Fruit fly (Drosophila melanogaster) whole organism, embryonic: ENCODE data around the gene OS9.

Experiments used
- Antp ChIP-seq: fragments of 200-800 bp; sonication (Bioruptor generic); optimal IDR thresholded peaks from 3 replicates; lab custom pipeline; 2016; ENCODE audit warnings: missing biosample characterization, missing genetic modification characterization
- Awh ChIP-seq: fragments of 200-800 bp; sonication (Bioruptor generic); IDR thresholded peaks from 2 replicates; pipeline ENCODE4, ENCODE4 v1.3.6; 2022; ENCODE audit warnings: missing biosample characterization, missing genetic modification characterization
- CG12236 ChIP-seq: fragments of 200-800 bp; sonication (Bioruptor generic); optimal IDR thresholded peaks from 2 replicates; lab custom pipeline; 2016; ENCODE audit warnings: missing biosample characterization, missing genetic modification characterization
- CG12942 ChIP-seq: fragments of 200-800 bp; sonication (Bioruptor generic); optimal IDR thresholded peaks from 3 replicates; lab custom pipeline; 2016; ENCODE audit warnings: missing biosample characterization, missing genetic modification characterization
- CG17328 ChIP-seq: fragments of 200-800 bp; sonication (Bioruptor generic); IDR thresholded peaks from 2 replicates; pipeline ENCODE4 v1.3.6; 2022; ENCODE audit warnings: missing biosample characterization, missing genetic modification characterization
- CG17385 ChIP-seq: fragments of 200-800 bp; sonication (Bioruptor generic); optimal IDR thresholded peaks from 3 replicates; lab custom pipeline; 2018; ENCODE audit warnings: missing biosample characterization, mild to moderate bottlenecking, missing genetic modification characterization
- CG17912 ChIP-seq: fragments of 200-800 bp; sonication (Bioruptor generic); optimal IDR thresholded peaks from 2 replicates; lab custom pipeline; 2018; ENCODE audit warnings: missing biosample characterization, mild to moderate bottlenecking, missing genetic modification characterization
- CG18476 ChIP-seq: fragments of 200-800 bp; sonication (Bioruptor generic); optimal IDR thresholded peaks from 2 replicates; lab custom pipeline; 2016; ENCODE audit warnings: missing biosample characterization, mild to moderate bottlenecking, missing genetic modification characterization
- CG32767 ChIP-seq: fragments of 200-800 bp; sonication (Bioruptor generic); IDR thresholded peaks from 2 replicates; pipeline ENCODE4 v1.3.6; 2022; ENCODE audit warnings: missing biosample characterization, missing genetic modification characterization
- CG33557 ChIP-seq: fragments of 200-800 bp; sonication (Bioruptor generic); optimal IDR thresholded peaks from 2 replicates; lab custom pipeline; 2019; ENCODE audit warnings: missing biosample characterization, mild to moderate bottlenecking, missing genetic modification characterization, moderate library complexity
- CG3407 ChIP-seq: fragments of 200-800 bp; sonication (Bioruptor generic); optimal IDR thresholded peaks from 2 replicates; lab custom pipeline; 2018; ENCODE audit warnings: missing biosample characterization, mild to moderate bottlenecking, missing genetic modification characterization
- CG3838 ChIP-seq: fragments of 200-800 bp; sonication (Bioruptor generic); optimal IDR thresholded peaks from 3 replicates; lab custom pipeline; 2016; ENCODE audit warnings: missing biosample characterization, missing genetic modification characterization
- CG6254 ChIP-seq: fragments of 200-800 bp; sonication (Bioruptor generic); optimal IDR thresholded peaks from 3 replicates; lab custom pipeline; 2017; ENCODE audit warnings: mild to moderate bottlenecking, missing biosample characterization, missing genetic modification reagents, missing genetic modification characterization
- CG6683 ChIP-seq: fragments of 200-800 bp; sonication (Bioruptor generic); optimal IDR thresholded peaks from 2 replicates; lab custom pipeline; 2017; ENCODE audit warnings: missing biosample characterization, mild to moderate bottlenecking, missing genetic modification characterization, missing genetic modification reagents
- CG6791 ChIP-seq: fragments of 200-800 bp; sonication (Bioruptor generic); IDR thresholded peaks from 3 replicates; pipeline ENCODE4 v1.3.6; 2022; ENCODE audit warnings: missing biosample characterization, missing genetic modification characterization; ENCODE audit not compliant: partially characterized antibody
- CG7745 ChIP-seq: fragments of 200-800 bp; sonication (Bioruptor generic); optimal IDR thresholded peaks from 2 replicates; lab custom pipeline; 2018; ENCODE audit warnings: missing biosample characterization, mild to moderate bottlenecking, missing genetic modification characterization, moderate library complexity
- CG8924 ChIP-seq: fragments of 200-800 bp; optimal IDR thresholded peaks from 3 replicates; lab custom pipeline; 2019; ENCODE audit warnings: missing biosample characterization, mild to moderate bottlenecking, missing genetic modification characterization, moderate library complexity
- CG9876 ChIP-seq: fragments of 200-800 bp; sonication (Bioruptor generic); optimal IDR thresholded peaks from 2 replicates; lab custom pipeline; 2016; ENCODE audit warnings: missing biosample characterization, missing genetic modification characterization
- Camta ChIP-seq: fragments of 200-800 bp; sonication (Bioruptor generic); optimal IDR thresholded peaks from 2 replicates; lab custom pipeline; 2016; ENCODE audit warnings: missing biosample characterization, missing genetic modification characterization
- D19A ChIP-seq: fragments of 200-800 bp; optimal IDR thresholded peaks from 3 replicates; lab custom pipeline; 2019; ENCODE audit warnings: missing biosample characterization, mild to moderate bottlenecking, missing genetic modification characterization, moderate library complexity
- Doc3 ChIP-seq: fragments of 200-800 bp; sonication (Bioruptor generic); IDR thresholded peaks from 3 replicates; pipeline ENCODE4 v1.3.6; 2022; ENCODE audit warnings: missing biosample characterization, missing genetic modification characterization; ENCODE audit not compliant: partially characterized antibody
- Gsc ChIP-seq: fragments of 200-800 bp; sonication (Bioruptor generic); IDR thresholded peaks from 2 replicates; pipeline ENCODE4 v1.3.6; 2022; ENCODE audit warnings: missing biosample characterization, missing genetic modification characterization
- Gug ChIP-seq: fragments of 200-800 bp; sonication (Bioruptor generic); IDR thresholded peaks from 4 replicates; pipeline ENCODE4 v1.3.6; 2022; ENCODE audit warnings: missing biosample characterization, missing genetic modification characterization
- HHEX ChIP-seq: fragments of 200-800 bp; sonication (Bioruptor generic); optimal IDR thresholded peaks from 3 replicates; lab custom pipeline; 2017; ENCODE audit warnings: missing biosample characterization, mild to moderate bottlenecking, missing genetic modification characterization, missing genetic modification reagents
- Hey ChIP-seq: fragments of 200-800 bp; sonication (Bioruptor generic); optimal IDR thresholded peaks from 3 replicates; lab custom pipeline; 2018; ENCODE audit warnings: missing biosample characterization, mild to moderate bottlenecking, missing genetic modification characterization
- Hmx ChIP-seq: fragments of 200-800 bp; sonication (Bioruptor generic); optimal IDR thresholded peaks from 2 replicates; lab custom pipeline; 2016; ENCODE audit warnings: missing biosample characterization, missing genetic modification characterization
- MTF-1 ChIP-seq: fragments of 200-800 bp; sonication (Bioruptor generic); optimal IDR thresholded peaks from 2 replicates; lab custom pipeline; 2018; ENCODE audit warnings: missing biosample characterization, mild to moderate bottlenecking, missing genetic modification characterization, borderline replicate concordance
- Optix ChIP-seq: fragments of 200-800 bp; sonication (Bioruptor generic); IDR thresholded peaks from 3 replicates; pipeline ENCODE4 v1.3.6; 2022; ENCODE audit warnings: missing biosample characterization, missing genetic modification characterization
- Rfx ChIP-seq: fragments of 200-800 bp; sonication (Bioruptor generic); IDR thresholded peaks from 2 replicates; pipeline ENCODE4 v1.3.6; 2022; ENCODE audit warnings: missing biosample characterization, missing genetic modification characterization
- Side ChIP-seq: fragments of 200-800 bp; sonication (Bioruptor generic); optimal IDR thresholded peaks from 2 replicates; lab custom pipeline; 2016; ENCODE audit warnings: missing biosample characterization, missing genetic modification characterization
- Xrp1 ChIP-seq: fragments of 200-800 bp; sonication (Bioruptor generic); IDR thresholded peaks from 2 replicates; pipeline ENCODE4 v1.3.6; 2022; ENCODE audit warnings: missing biosample characterization, missing genetic modification characterization
- chinmo ChIP-seq: fragments of 200-800 bp; sonication (Bioruptor generic); IDR thresholded peaks from 4 replicates; pipeline ENCODE4 v1.3.6; 2022; ENCODE audit warnings: missing biosample characterization, missing genetic modification characterization; ENCODE audit not compliant: partially characterized antibody
- dan ChIP-seq: fragments of 200-800 bp; sonication (Bioruptor generic); IDR thresholded peaks from 2 replicates; pipeline ENCODE4 v1.3.6; 2022; ENCODE audit warnings: missing biosample characterization, missing genetic modification characterization
- dm ChIP-seq: fragments of 200-800 bp; sonication (Bioruptor generic); optimal IDR thresholded peaks from 3 replicates; lab custom pipeline; 2016; ENCODE audit warnings: missing biosample characterization, missing genetic modification characterization
- dpn ChIP-seq, 2 experiments: fragments of 200-800 bp; sonication (Bioruptor generic); optimal IDR thresholded peaks; 3 replicates each; lab custom pipeline; 2016; ENCODE audit warnings: missing biosample characterization in 2 of 2, missing genetic modification characterization in 2 of 2
- ems ChIP-seq: fragments of 200-800 bp; sonication (Bioruptor generic); optimal IDR thresholded peaks from 3 replicates; lab custom pipeline; 2016; ENCODE audit warnings: missing biosample characterization, missing genetic modification characterization
- gem ChIP-seq: fragments of 200-800 bp; sonication (Bioruptor generic); optimal IDR thresholded peaks from 2 replicates; lab custom pipeline; 2019; ENCODE audit warnings: missing biosample characterization, mild to moderate bottlenecking, missing genetic modification characterization, moderate library complexity
- lbe ChIP-seq: fragments of 200-800 bp; sonication (Bioruptor generic); optimal IDR thresholded peaks from 2 replicates; lab custom pipeline; 2016; ENCODE audit warnings: missing biosample characterization, mild to moderate bottlenecking, missing genetic modification characterization
- lilli ChIP-seq: fragments of 200-800 bp; sonication (Bioruptor generic); optimal IDR thresholded peaks from 3 replicates; lab custom pipeline; 2016; ENCODE audit warnings: missing biosample characterization, missing genetic modification characterization
- nau ChIP-seq: fragments of 200-800 bp; sonication (Bioruptor generic); optimal IDR thresholded peaks from 3 replicates; lab custom pipeline; 2017; ENCODE audit warnings: missing biosample characterization, mild to moderate bottlenecking, missing genetic modification characterization, missing genetic modification reagents
- nerfin-2 ChIP-seq: fragments of 200-800 bp; sonication (Bioruptor generic); IDR thresholded peaks from 2 replicates; pipeline ENCODE4 v1.3.6; 2022; ENCODE audit warnings: missing biosample characterization, missing genetic modification characterization; ENCODE audit not compliant: partially characterized antibody
- oc ChIP-seq: fragments of 200-800 bp; sonication (Bioruptor generic); optimal IDR thresholded peaks from 2 replicates; lab custom pipeline; 2018; ENCODE audit warnings: missing biosample characterization, mild to moderate bottlenecking, missing genetic modification characterization, moderate library complexity
- peb ChIP-seq: fragments of 200-800 bp; sonication (Bioruptor generic); IDR thresholded peaks from 2 replicates; pipeline ENCODE4 v1.3.6; 2022; ENCODE audit warnings: missing biosample characterization, missing genetic modification characterization
- ranshi ChIP-seq: fragments of 200-800 bp; sonication (Bioruptor generic); IDR thresholded peaks from 2 replicates; pipeline ENCODE4 v1.3.6; 2022; ENCODE audit warnings: missing biosample characterization, missing genetic modification characterization
- rib ChIP-seq: fragments of 200-800 bp; sonication (Bioruptor generic); IDR thresholded peaks from 2 replicates; pipeline ENCODE4 v1.3.6; 2022; ENCODE audit warnings: missing biosample characterization, missing genetic modification characterization
- sc ChIP-seq, 3 experiments: fragments of >200 bp in 2 of 3; fragments of 200-800 bp in 1 of 3; sonication (Bioruptor generic) in 1 of 3; optimal IDR thresholded peaks; 2 replicates in 2 of 3; 3 replicates in 1 of 3; lab custom pipeline; 2017; ENCODE audit warnings: mild to moderate bottlenecking in 1 of 3, missing biosample characterization in 1 of 3, missing genetic modification characterization in 1 of 3, missing genetic modification reagents in 1 of 3
- sima ChIP-seq: fragments of 200-800 bp; sonication (Bioruptor generic); optimal IDR thresholded peaks from 2 replicates; lab custom pipeline; 2016; ENCODE audit warnings: missing biosample characterization, missing genetic modification characterization
- slbo ChIP-seq: fragments of 200-800 bp; sonication (Bioruptor generic); IDR thresholded peaks from 2 replicates; pipeline ENCODE4 v1.3.6; 2022; ENCODE audit warnings: missing biosample characterization, missing genetic modification characterization
- sna ChIP-seq: fragments of 200-800 bp; sonication (Bioruptor generic); IDR thresholded peaks from 2 replicates; pipeline ENCODE4 v1.3.6; 2022; ENCODE audit warnings: missing biosample characterization, missing genetic modification characterization; ENCODE audit not compliant: partially characterized antibody
- twi ChIP-seq: fragments of 200-800 bp; optimal IDR thresholded peaks from 2 replicates; lab custom pipeline; 2019; ENCODE audit warnings: missing biosample characterization, mild to moderate bottlenecking, missing genetic modification characterization, moderate library complexity
- usp ChIP-seq: fragments of >200 bp; optimal IDR thresholded peaks from 2 replicates; lab custom pipeline; 2017; ENCODE audit warnings: missing biosample characterization, missing genetic modification characterization

The OS9 gene

DNA sequence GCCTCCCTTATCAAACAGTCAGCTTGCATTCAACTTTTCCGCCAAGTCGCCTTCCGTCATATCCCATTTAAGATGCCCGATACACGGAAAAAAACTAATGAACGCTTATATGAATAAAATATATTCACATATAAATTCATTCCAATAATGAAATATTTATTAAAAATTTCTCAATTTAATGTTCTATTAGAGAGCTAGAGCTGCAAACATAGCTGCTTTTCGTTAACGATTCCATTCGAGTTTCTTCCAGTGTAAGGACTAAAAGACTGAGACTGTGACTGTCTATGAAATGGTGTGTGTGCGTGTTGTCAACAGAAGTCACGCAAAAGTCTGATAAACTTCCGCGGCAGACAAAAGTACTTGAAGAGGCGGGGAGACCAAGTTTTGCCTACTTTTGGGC lies 36.2 kb downstream of the OS9 start (continued):
- TF ChIP-seq CG7745 (tag; lab: Kevin White, UChicago) (no peak), ems (GFP tag; lab: Kevin White, UChicago) (no peak), CG6791 (no peak), dpn (GFP tag; optimal IDR thresholded peaks at IDR 0.05; lab: Kevin White, UChicago) (peak in 1 of 2 experiments; percentile 34), slbo (GFP tag; lab: Robert Waterston, UW) (peak; percentile 53), Optix (GFP tag; lab: Robert Waterston, UW) (no peak), Side (GFP tag; lab: Kevin White, UChicago) (no peak), Gug (GFP tag; lab: Robert Waterston, UW) (peak; percentile 22; the same call in 1 of the 4 replicates), HHEX (GFP tag; lab: Kevin White, UChicago) (peak; percentile 52), CG12942 (GFP tag; lab: Kevin White, UChicago) (peak; percentile 4), Camta (GFP tag; lab: Kevin White, UChicago) (no peak), CG3838 (GFP tag; lab: Kevin White, UChicago) (no peak), CG18476 (no peak), dan (no peak), Antp (GFP tag; lab: Kevin White, UChicago) (no peak), CG17912 (GFP tag; lab: Kevin White, UChicago) (no peak), peb (no peak), CG33557 (no peak), nerfin-2 (GFP tag; lab: Robert Waterston, UW) (no peak), D19A (peak; percentile 23), CG12236 (GFP tag; lab: Kevin White, UChicago) (no peak), Doc3 (GFP tag; lab: Robert Waterston, UW) (no peak), gem (tag; lab: Kevin White, UChicago) (peak; percentile 72), lilli (GFP tag; lab: Kevin White, UChicago) (peak; percentile 16), ranshi (GFP tag; lab: Robert Waterston, UW) (peak; percentile 34; the same call in 1 of the 2 replicates), CG6254 (GFP tag; lab: Kevin White, UChicago) (no peak), Xrp1 (GFP tag; lab: Robert Waterston, UW) (peak; percentile 48; the same call in 1 of the 2 replicates), rib (GFP tag; lab: Robert Waterston, UW) (no peak), usp (GFP tag; lab: Kevin White, UChicago) (no peak), chinmo (GFP tag; lab: Robert Waterston, UW) (no peak), CG3407 (GFP tag; lab: Kevin White, UChicago) (no peak), Hmx (GFP tag; lab: Kevin White, UChicago) (no peak), Hey (tag; lab: Kevin White, UChicago) (no peak), dm (GFP tag; lab: Kevin White, UChicago) (no peak), MTF-1 (GFP tag; lab: Kevin White, UChicago) (no peak), Rfx (GFP tag; lab: Robert Waterston, UW) (peak; percentile 55), twi (tag; lab: Kevin White, UChicago) (no peak), sc (optimal IDR thresholded peaks at IDR 0.05; lab: Kevin White, UChicago) (no peak), sc (GFP tag; optimal IDR thresholded peaks at IDR 0.05; lab: Kevin White, UChicago) (no peak), sima (no peak), Awh (GFP tag; lab: Robert Waterston, UW) (0 out of 2 replicates have a peak, but pooled peaks have one; percentile 35), nau (GFP tag; lab: Kevin White, UChicago) (peak; percentile 33), CG9876 (no peak), CG8924 (no peak), CG17328 (GFP tag; lab: Robert Waterston, UW) (0 out of 2 replicates have a peak, but pooled peaks have one; percentile 16), oc (tag; lab: Kevin White, UChicago) (no peak), sna (no peak), Gsc (GFP tag; lab: Robert Waterston, UW) (no peak), lbe (GFP tag; lab: Kevin White, UChicago) (no peak), CG6683 (GFP tag; lab: Kevin White, UChicago) (peak; percentile 34), CG17385 (GFP tag; lab: Kevin White, UChicago) (peak; percentile 36), CG32767 (GFP tag; lab: Robert Waterston, UW) (no peak)
